Fruit fly (Drosophila melanogaster): ENCODE measurements around the gene CG5664.

The CG5664 gene

dm6 chr3L:21416921-21417447 lies 24.2 kb downstream of the CG5664 start (continued):
- TF ChIP-seq Elba2 (GFP tag; optimal IDR thresholded peaks at IDR 0.05): no peak
- no peak for TF ChIP-seq HLH3B (GFP tag; IDR thresholded peaks at IDR 0.05)
- TF ChIP-seq croc (GFP tag; conservative IDR thresholded peaks at IDR 0.05): no peak
- TF ChIP-seq bcd (GFP tag; optimal IDR thresholded peaks at IDR 0.05): no peak
- no peak for TF ChIP-seq CG4854 (GFP tag; optimal IDR thresholded peaks at IDR 0.05)
- TF ChIP-seq sqz (GFP tag; optimal IDR thresholded peaks at IDR 0.05): peak; percentile 10
- TF ChIP-seq cwo (GFP tag; optimal IDR thresholded peaks at IDR 0.05): peak; percentile 91
- TF ChIP-seq E2f2 (GFP tag; IDR thresholded peaks at IDR 0.05): no peak
- TF ChIP-seq caup (GFP tag; optimal IDR thresholded peaks at IDR 0.05; ENCODE audit: severe bottlenecking): no peak
- TF ChIP-seq so (GFP tag; IDR thresholded peaks at IDR 0.05): no peak
- TF ChIP-seq ERR (GFP tag; optimal IDR thresholded peaks at IDR 0.05): no peak
- TF ChIP-seq CrebB (tag; optimal IDR thresholded peaks at IDR 0.05): no peak
- no peak for TF ChIP-seq pho (GFP tag; optimal IDR thresholded peaks at IDR 0.05)
- TF ChIP-seq Sox100B (GFP tag; optimal IDR thresholded peaks at IDR 0.05): no peak
- no peak for TF ChIP-seq CG18011 (GFP tag; optimal IDR thresholded peaks at IDR 0.05)
- TF ChIP-seq CG10147 (GFP tag; optimal IDR thresholded peaks at IDR 0.05): no peak
- TF ChIP-seq tll (GFP tag; optimal IDR thresholded peaks at IDR 0.05): no peak
- TF ChIP-seq yki (optimal IDR thresholded peaks at IDR 0.05): no peak
- TF ChIP-seq CG9797 (GFP tag; optimal IDR thresholded peaks at IDR 0.05): no peak
- TF ChIP-seq sug (tag; optimal IDR thresholded peaks at IDR 0.05): peak; percentile 12
- peak; percentile 21 for TF ChIP-seq CG10543 (GFP tag; optimal IDR thresholded peaks at IDR 0.05)
- TF ChIP-seq CG9876 (GFP tag; optimal IDR thresholded peaks at IDR 0.05): no peak
- TF ChIP-seq dysf (GFP tag; IDR thresholded peaks at IDR 0.05): 0 out of 3 replicates have a peak, but pooled peaks have one; percentile 11
- TF ChIP-seq pnt (GFP tag; optimal IDR thresholded peaks at IDR 0.05): no peak
- TF ChIP-seq CG33213 (GFP tag; optimal IDR thresholded peaks at IDR 0.05): no peak
- TF ChIP-seq bowl (GFP tag; IDR thresholded peaks at IDR 0.05): no peak
- no peak for TF ChIP-seq Fer1 (GFP tag; optimal IDR thresholded peaks at IDR 0.05)
- TF ChIP-seq CG12942 (GFP tag; optimal IDR thresholded peaks at IDR 0.05): no peak
- no peak for TF ChIP-seq BtbVII (GFP tag; optimal IDR thresholded peaks at IDR 0.05)
- TF ChIP-seq jing (GFP tag; optimal IDR thresholded peaks at IDR 0.05): no peak
- TF ChIP-seq CG13894 (tag; optimal IDR thresholded peaks at IDR 0.05): peak; percentile 63
- no peak for TF ChIP-seq CG2678 (tag; optimal IDR thresholded peaks at IDR 0.05)
- no peak for TF ChIP-seq CG30403 (GFP tag; optimal IDR thresholded peaks at IDR 0.05)
- TF ChIP-seq Rfx (GFP tag; IDR thresholded peaks at IDR 0.05): peak; percentile 11; the same call in 1 of the 2 replicates
- TF ChIP-seq CG2120 (GFP tag; optimal IDR thresholded peaks at IDR 0.05): peak; percentile 41
- TF ChIP-seq jumu (GFP tag; optimal IDR thresholded peaks at IDR 0.05): no peak
- no peak for TF ChIP-seq Neu2 (GFP tag; optimal IDR thresholded peaks at IDR 0.05; ENCODE audit: borderline replicate concordance)
- TF ChIP-seq Eip74EF (GFP tag; optimal IDR thresholded peaks at IDR 0.05): no peak
- TF ChIP-seq Adf1 (GFP tag; IDR thresholded peaks at IDR 0.05): no peak
- TF ChIP-seq CG12071 (GFP tag; optimal IDR thresholded peaks at IDR 0.05): no peak
- no peak for TF ChIP-seq CG6813 (GFP tag; optimal IDR thresholded peaks at IDR 0.05)
- TF ChIP-seq CG12769 (tag; optimal IDR thresholded peaks at IDR 0.05): peak; percentile 18
- no peak for TF ChIP-seq CG6854 (GFP tag; optimal IDR thresholded peaks at IDR 0.05)
- 0 out of 3 replicates have a peak, but pooled peaks have one; percentile 26 for TF ChIP-seq CG11456 (GFP tag; IDR thresholded peaks at IDR 0.05)
- TF ChIP-seq fd102C (GFP tag; optimal IDR thresholded peaks at IDR 0.05): no peak
- no peak for TF ChIP-seq CkIIα-i1 (GFP tag; IDR thresholded peaks at IDR 0.05)
- no peak for TF ChIP-seq CG10274 (GFP tag; optimal IDR thresholded peaks at IDR 0.05)
- no peak for TF ChIP-seq tin (GFP tag; optimal IDR thresholded peaks at IDR 0.05)
- TF ChIP-seq ranshi (GFP tag; IDR thresholded peaks at IDR 0.05): no peak
- no peak for TF ChIP-seq CG10654 (GFP tag; optimal IDR thresholded peaks at IDR 0.05)
- TF ChIP-seq CG5953 (GFP tag; IDR thresholded peaks at IDR 0.05): no peak
